Worm (Caenorhabditis elegans): ENCODE results near the gene C31E10.11.

C31E10.11 gene

ce11 chrX:13990680-13991079, at the start of gene C31E10.11:
Gene C31E10.11, minus strand, starts transcription at chrX:13990780.
- TF ChIP-seq pha-4 (tag; optimal IDR thresholded peaks at IDR 0.05): no peak

ce11 chrX:14039293-14039692, 48.7 kb upstream of the C31E10.11 start:
- TF ChIP-seq nhr-12 (tag; optimal IDR thresholded peaks at IDR 0.05) (no peak), cnd-1 (tag; optimal IDR thresholded peaks at IDR 0.05) (no peak), ham-2 (GFP tag; optimal IDR thresholded peaks at IDR 0.05) (no peak), unc-62 (GFP tag; optimal IDR thresholded peaks at IDR 0.05) (peak; percentile 78), unc-120 (tag; optimal IDR thresholded peaks at IDR 0.05; ENCODE audit: poor library complexity, severe bottlenecking) (no peak), sptf-1 (tag; optimal IDR thresholded peaks at IDR 0.05) (no peak), ces-1 (GFP tag; optimal IDR thresholded peaks at IDR 0.05) (no peak), hlh-1 (tag; optimal IDR thresholded peaks at IDR 0.05) (peak; percentile 67), nhr-237 (tag; optimal IDR thresholded peaks at IDR 0.05) (no peak), lin-13 (tag; optimal IDR thresholded peaks at IDR 0.05) (no peak), sem-2 (GFP tag; optimal IDR thresholded peaks at IDR 0.05) (no peak)

ce11 chrX:14033494-14033893, 42.9 kb upstream of the C31E10.11 start, which contains the start of gene arrd-25:
Gene arrd-25, plus strand, starts transcription at chrX:14033794.
- TF ChIP-seq zip-8 (tag; optimal IDR thresholded peaks at IDR 0.05): no peak
- TF ChIP-seq unc-62 (GFP tag; optimal IDR thresholded peaks at IDR 0.05): no peak
- no peak for TF ChIP-seq unc-39 (tag; optimal IDR thresholded peaks at IDR 0.05)
- TF ChIP-seq mab-5 (tag; optimal IDR thresholded peaks at IDR 0.05): no peak
- no peak for TF ChIP-seq ces-1 (GFP tag; optimal IDR thresholded peaks at IDR 0.05)
- no peak for TF ChIP-seq drap-1 (GFP tag; optimal IDR thresholded peaks at IDR 0.05)
- no peak for TF ChIP-seq blmp-1 (tag; optimal IDR thresholded peaks at IDR 0.05)
- no peak for TF ChIP-seq ceh-83 (GFP tag; optimal IDR thresholded peaks at IDR 0.05)
- TF ChIP-seq mep-1 (tag; optimal IDR thresholded peaks at IDR 0.05): no peak

- TF ChIP-seq lin-32 (GFP tag; optimal IDR thresholded peaks at IDR 0.05): no peak
- no peak for TF ChIP-seq nhr-237 (tag; optimal IDR thresholded peaks at IDR 0.05)
- TF ChIP-seq ham-2 (GFP tag; optimal IDR thresholded peaks at IDR 0.05): no peak
- TF ChIP-seq lsy-2 (tag; optimal IDR thresholded peaks at IDR 0.05): no peak
- TF ChIP-seq ceh-83 (GFP tag; optimal IDR thresholded peaks at IDR 0.05): no peak
Observed at ce11 chrX:14030524-14030923, 39.9 kb upstream of the C31E10.11 start.

ce11 chrX:14029872-14030271, 39.3 kb upstream of the C31E10.11 start:
- TF ChIP-seq ces-1 (GFP tag; optimal IDR thresholded peaks at IDR 0.05) (peak; percentile 82), cnd-1 (tag; optimal IDR thresholded peaks at IDR 0.05) (no peak)

- no peak for TF ChIP-seq ces-1 (GFP tag; optimal IDR thresholded peaks at IDR 0.05)
- no peak for TF ChIP-seq blmp-1 (tag; optimal IDR thresholded peaks at IDR 0.05)
- no peak for TF ChIP-seq flh-1 (GFP tag; optimal IDR thresholded peaks at IDR 0.05)
- no peak for TF ChIP-seq ham-2 (GFP tag; optimal IDR thresholded peaks at IDR 0.05)
- TF ChIP-seq sem-2 (GFP tag; optimal IDR thresholded peaks at IDR 0.05): no peak
Observed at ce11 chrX:14029392-14029791, 38.8 kb upstream of the C31E10.11 start.

ce11 chrX:14028492-14028891, 37.9 kb upstream of the C31E10.11 start:
- TF ChIP-seq unc-39 (tag; optimal IDR thresholded peaks at IDR 0.05): no peak
- TF ChIP-seq ces-1 (GFP tag; optimal IDR thresholded peaks at IDR 0.05): peak; percentile 77

- TF ChIP-seq sptf-1 (tag; optimal IDR thresholded peaks at IDR 0.05) (peak; percentile 38), hlh-1 (tag; optimal IDR thresholded peaks at IDR 0.05) (peak; percentile 57), cnd-1 (tag; optimal IDR thresholded peaks at IDR 0.05) (peak; percentile 43), sem-2 (GFP tag; optimal IDR thresholded peaks at IDR 0.05) (no peak), elt-1 (tag; optimal IDR thresholded peaks at IDR 0.05; ENCODE audit: borderline replicate concordance, insufficient read depth) (no peak), nhr-2 (tag; optimal IDR thresholded peaks at IDR 0.05) (peak; percentile 83), ceh-39 (tag; optimal IDR thresholded peaks at IDR 0.05) (no peak), drap-1 (GFP tag; optimal IDR thresholded peaks at IDR 0.05) (no peak), unc-120 (tag; optimal IDR thresholded peaks at IDR 0.05; ENCODE audit: poor library complexity, severe bottlenecking) (no peak), nhr-76 (tag; optimal IDR thresholded peaks at IDR 0.05) (no peak), tbx-8 (GFP tag; optimal IDR thresholded peaks at IDR 0.05) (no peak)
Observed at ce11 chrX:14026893-14027292, 36.3 kb upstream of the C31E10.11 start.
